Worm (Caenorhabditis elegans) whole organism, young adult: Measurements from ENCODE around the gene egl-1.
A peak's percentile ranks its signal among the peaks of the same experiment; 100 is the strongest.

Experiments
- B0019.2 ChIP-seq: fragments of 200-800 bp; sonication (Bioruptor generic); conservative IDR thresholded peaks from 2 replicates; pipeline ENCODE4 v1.3.6; 2022; ENCODE audit warnings: missing genetic modification reagents, missing genetic modification characterization, missing compliant biosample characterization
- F33H1.4 ChIP-seq: fragments of 200-800 bp; sonication (Bioruptor generic); IDR thresholded peaks from 2 replicates; pipeline ENCODE4 v1.3.6; 2022; ENCODE audit warnings: missing genetic modification reagents, missing genetic modification characterization, missing compliant biosample characterization
- F49E8.2 ChIP-seq: sonication (generic microtip); optimal IDR thresholded peaks from 3 replicates; lab custom pipeline; 2017; ENCODE audit warnings: missing genetic modification characterization, mild to moderate bottlenecking, missing compliant biosample characterization, antibody characterized with exemption, moderate library complexity; ENCODE audit not compliant: insufficient read depth
- T07F8.4 ChIP-seq: sonication (generic microtip); optimal IDR thresholded peaks from 2 replicates; lab custom pipeline; 2016; ENCODE audit warnings: mild to moderate bottlenecking, missing genetic modification characterization, moderate library complexity, missing compliant biosample characterization
- Y95B8A.8 ChIP-seq: fragments of 200-800 bp; sonication (Bioruptor generic); IDR thresholded peaks from 2 replicates; pipeline ENCODE4 v1.3.6; 2022; ENCODE audit warnings: missing genetic modification reagents, missing genetic modification characterization, missing compliant biosample characterization
- atf-7 ChIP-seq: sonication (generic microtip); optimal IDR thresholded peaks from 2 replicates; lab custom pipeline; 2017; ENCODE audit warnings: mild to moderate bottlenecking, missing genetic modification characterization, missing compliant biosample characterization
- athp-1 ChIP-seq: sonication (generic microtip); optimal IDR thresholded peaks from 2 replicates; lab custom pipeline; 2017; ENCODE audit warnings: mild to moderate bottlenecking, missing genetic modification characterization, missing compliant biosample characterization
- attf-3 ChIP-seq: fragments of 200-800 bp; sonication (Bioruptor generic); conservative IDR thresholded peaks from 2 replicates; pipeline ENCODE4 v1.3.6; 2022; ENCODE audit warnings: missing genetic modification reagents, missing genetic modification characterization, missing compliant biosample characterization
- bed-2 ChIP-seq: fragments of 200-800 bp; sonication (Bioruptor generic); IDR thresholded peaks from 2 replicates; pipeline ENCODE4 v1.3.6; 2022; ENCODE audit warnings: missing genetic modification reagents, missing genetic modification characterization, missing compliant biosample characterization
- ceh-40 ChIP-seq: fragments of 200-800 bp; sonication (Bioruptor generic); IDR thresholded peaks from 2 replicates; pipeline ENCODE4 v1.3.6; 2022; ENCODE audit warnings: missing genetic modification characterization, missing compliant biosample characterization
- ceh-79 ChIP-seq: sonication (generic microtip); optimal IDR thresholded peaks from 2 replicates; lab custom pipeline; 2017; ENCODE audit warnings: mild to moderate bottlenecking, missing genetic modification characterization, missing compliant biosample characterization
- ceh-91 ChIP-seq: fragments of 200-800 bp; sonication (Bioruptor generic); IDR thresholded peaks from 2 replicates; pipeline ENCODE4 v1.3.6; 2022; ENCODE audit warnings: missing genetic modification reagents, missing genetic modification characterization, missing compliant biosample characterization
- die-1 ChIP-seq: sonication (generic microtip); optimal IDR thresholded peaks from 2 replicates; lab custom pipeline; 2016; ENCODE audit warnings: missing genotype, mild to moderate bottlenecking, missing genetic modification characterization, missing compliant biosample characterization
- efl-1 ChIP-seq: fragments of 150-350 bp; optimal IDR thresholded peaks from 2 replicates; lab custom pipeline; 2014; ENCODE audit warnings: missing biosample characterization, missing genetic modification reagents, missing genetic modification characterization
- ekl-4 ChIP-seq: fragments of 200-800 bp; sonication (Bioruptor generic); IDR thresholded peaks from 2 replicates; pipeline ENCODE4 v1.3.6; 2022; ENCODE audit warnings: missing genetic modification reagents, missing genetic modification characterization, missing compliant biosample characterization
- fkh-3 ChIP-seq: sonication (generic microtip); optimal IDR thresholded peaks from 2 replicates; lab custom pipeline; 2016; ENCODE audit warnings: mild to moderate bottlenecking, missing genetic modification characterization, missing compliant biosample characterization
- gei-17 ChIP-seq: fragments of 200-800 bp; sonication (Bioruptor generic); optimal IDR thresholded peaks from 2 replicates; lab custom pipeline; 2018; ENCODE audit warnings: mild to moderate bottlenecking, missing genetic modification characterization, missing compliant biosample characterization
- him-1 ChIP-seq: sonication (generic microtip); optimal IDR thresholded peaks from 2 replicates; lab custom pipeline; 2016; ENCODE audit warnings: missing genotype, missing genetic modification reagents, missing genetic modification characterization, missing compliant biosample characterization
- hlh-12 ChIP-seq: sonication (generic microtip); optimal IDR thresholded peaks from 2 replicates; lab custom pipeline; 2016; ENCODE audit warnings: missing genetic modification characterization, missing compliant biosample characterization
- hmg-1.2 ChIP-seq: fragments of 200-800 bp; sonication (Bioruptor generic); IDR thresholded peaks from 2 replicates; pipeline ENCODE4 v1.3.6; 2022; ENCODE audit warnings: missing genetic modification reagents, missing genetic modification characterization, missing compliant biosample characterization
- hrde-1 ChIP-seq: sonication (generic microtip); optimal IDR thresholded peaks from 2 replicates; lab custom pipeline; 2016; ENCODE audit warnings: missing genetic modification characterization, mild to moderate bottlenecking, missing compliant biosample characterization, moderate library complexity, missing genotype, missing genetic modification reagents, borderline replicate concordance
- hsf-1 ChIP-seq: fragments of 200-800 bp; sonication (Bioruptor generic); IDR thresholded peaks from 2 replicates; pipeline ENCODE4 v1.3.6; 2022; ENCODE audit warnings: missing genetic modification reagents, missing genetic modification characterization, missing compliant biosample characterization
- lin-54 ChIP-seq: fragments of 200-800 bp; sonication (Bioruptor generic); optimal IDR thresholded peaks from 2 replicates; lab custom pipeline; 2018; ENCODE audit warnings: mild to moderate bottlenecking, missing genetic modification characterization, missing compliant biosample characterization
- lir-1 ChIP-seq: fragments of 200-800 bp; sonication (Bioruptor generic); conservative IDR thresholded peaks from 2 replicates; pipeline ENCODE4 v1.3.6; 2022; ENCODE audit warnings: missing genetic modification reagents, missing genetic modification characterization, missing compliant biosample characterization
- madf-6 ChIP-seq: fragments of 200-800 bp; sonication (Bioruptor generic); IDR thresholded peaks from 2 replicates; pipeline ENCODE4 v1.3.6; 2022; ENCODE audit warnings: missing genetic modification reagents, missing genetic modification characterization, missing compliant biosample characterization
- madf-8 ChIP-seq: fragments of 200-800 bp; sonication (Bioruptor generic); conservative IDR thresholded peaks from 2 replicates; pipeline ENCODE4 v1.3.6; 2022; ENCODE audit warnings: missing genetic modification reagents, missing genetic modification characterization, missing compliant biosample characterization
- mel-28 ChIP-seq: sonication (generic microtip); optimal IDR thresholded peaks from 2 replicates; lab custom pipeline; 2016; ENCODE audit warnings: borderline replicate concordance, mild to moderate bottlenecking, missing genetic modification characterization, missing compliant biosample characterization
- nfya-2 ChIP-seq: fragments of 200-800 bp; sonication (Bioruptor generic); IDR thresholded peaks from 2 replicates; pipeline ENCODE4 v1.3.6; 2022; ENCODE audit warnings: missing genetic modification reagents, missing genetic modification characterization, missing compliant biosample characterization
- nfyb-1 ChIP-seq: fragments of 200-800 bp; sonication (Bioruptor generic); IDR thresholded peaks from 2 replicates; pipeline ENCODE4 v1.3.6; 2022; ENCODE audit warnings: missing genetic modification reagents, missing genetic modification characterization, missing compliant biosample characterization
- repo-1 ChIP-seq: sonication (generic microtip); optimal IDR thresholded peaks from 2 replicates; lab custom pipeline; 2017; ENCODE audit warnings: mild to moderate bottlenecking, missing genetic modification characterization, missing compliant biosample characterization
- rpc-1 ChIP-seq, 2 experiments: fragments of 150-350 bp in 1 of 2; sonication (generic microtip) in 1 of 2; optimal IDR thresholded peaks; 2 replicates each; lab custom pipeline; 2014 to 2018; ENCODE audit warnings: missing biosample characterization in 1 of 2, missing genetic modification characterization in 1 of 2, missing genetic modification reagents in 1 of 2, missing genotype in 1 of 2
- snpc-4 ChIP-seq, 5 experiments: fragments of 150-350 bp in 1 of 5; sonication (generic microtip) in 4 of 5; optimal IDR thresholded peaks; 2 replicates each; lab custom pipeline; 2014 to 2018; ENCODE audit warnings: missing genetic modification characterization in 5 of 5, missing biosample characterization in 3 of 5, antibody characterized with exemption in 2 of 5, mild to moderate bottlenecking in 2 of 5, missing compliant biosample characterization in 2 of 5, missing genotype in 2 of 5, moderate library complexity in 2 of 5, missing genetic modification reagents in 1 of 5
- tlf-1 ChIP-seq: fragments of 200-800 bp; sonication (Bioruptor generic); optimal IDR thresholded peaks from 2 replicates; lab custom pipeline; 2018; ENCODE audit warnings: mild to moderate bottlenecking, missing genetic modification characterization, missing compliant biosample characterization
- unc-62 ChIP-seq: fragments of 150-350 bp; optimal IDR thresholded peaks from 2 replicates; lab custom pipeline; 2014; ENCODE audit warnings: missing biosample characterization, missing genetic modification reagents, missing genetic modification characterization
- xnd-1 ChIP-seq: sonication (generic microtip); optimal IDR thresholded peaks from 2 replicates; lab custom pipeline; 2016; ENCODE audit warnings: missing genotype, missing genetic modification reagents, missing genetic modification characterization, missing compliant biosample characterization
- zfh-2 ChIP-seq: fragments of 200-800 bp; sonication (Bioruptor generic); conservative IDR thresholded peaks from 2 replicates; pipeline ENCODE4 v1.3.6; 2022; ENCODE audit warnings: missing genetic modification reagents, missing genetic modification characterization, missing compliant biosample characterization
- zim-3 ChIP-seq: sonication (generic microtip); optimal IDR thresholded peaks from 2 replicates; lab custom pipeline; 2017; ENCODE audit warnings: mild to moderate bottlenecking, missing genetic modification characterization, moderate library complexity, missing compliant biosample characterization
- ztf-6 ChIP-seq: fragments of 200-800 bp; sonication (Bioruptor generic); IDR thresholded peaks from 2 replicates; pipeline ENCODE4 v1.3.6; 2022; ENCODE audit warnings: missing genetic modification reagents, missing genetic modification characterization, missing compliant biosample characterization

egl-1 gene

DNA sequence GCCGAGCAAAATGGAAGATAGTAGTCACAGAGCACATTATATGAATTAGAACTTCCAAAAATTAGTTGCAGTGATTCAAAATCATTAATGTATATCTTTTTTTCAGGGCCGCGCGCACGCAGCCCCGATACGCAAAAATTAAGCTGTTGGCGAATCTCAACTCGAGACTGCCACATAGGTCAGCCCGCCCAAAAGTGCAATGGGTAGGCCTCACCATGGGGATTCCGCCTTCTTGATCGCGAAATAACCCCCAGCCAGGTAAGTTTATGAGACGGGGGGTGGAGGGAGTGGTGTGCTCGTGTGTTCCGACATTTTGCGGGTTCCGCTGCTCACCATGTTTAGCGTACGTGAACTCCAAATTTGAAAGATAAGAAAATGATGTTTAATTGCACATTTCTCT lies 30.9 kb upstream of the egl-1 start, which contains the start of gene F08H9.3 (continued):
- 0 out of 2 replicates have a peak, but pooled peaks have one; percentile 18 for TF ChIP-seq ceh-91 (GFP tag; lab: Robert Waterston, UW)
- peak; percentile 95 for TF ChIP-seq hmg-1.2 (GFP tag; lab: Robert Waterston, UW)
- peak; percentile 75; the same call in 1 of the 2 replicates for TF ChIP-seq ekl-4 (GFP tag; lab: Robert Waterston, UW)
- TF ChIP-seq, all 124 proteins: peak for 39; not testable (repeated sequence) for 85

ce11 chrV:14462653-14463052 lies 30.5 kb upstream of the egl-1 start:
- TF ChIP-seq rpc-1 (optimal IDR thresholded peaks at IDR 0.05; lab: Kevin White, UChicago) (no peak), rpc-1 (tag; optimal IDR thresholded peaks at IDR 0.05; lab: Kevin White, UChicago) (no peak), B0019.2 (GFP tag; lab: Robert Waterston, UW) (no peak), bed-2 (GFP tag; lab: Robert Waterston, UW) (no peak), atf-7 (tag; lab: Kevin White, UChicago) (no peak), Y95B8A.8 (GFP tag; lab: Robert Waterston, UW) (no peak), T07F8.4 (tag; lab: Kevin White, UChicago) (no peak), ceh-40 (GFP tag; lab: Robert Waterston, UW) (no peak), hsf-1 (GFP tag; lab: Robert Waterston, UW) (no peak), nfya-2 (no peak), madf-8 (GFP tag; lab: Robert Waterston, UW) (no peak), attf-3 (no peak), F49E8.2 (no peak), hlh-12 (no peak), gei-17 (GFP tag; lab: Kevin White, UChicago) (no peak), ceh-79 (tag; lab: Kevin White, UChicago) (no peak), mel-28 (tag; lab: Kevin White, UChicago) (no peak), die-1 (tag; lab: Kevin White, UChicago) (no peak), athp-1 (no peak)
- TF ChIP-seq, all 124 proteins: peak for 0

- TF ChIP-seq nfyb-1 (0 out of 2 replicates have a peak, but pooled peaks have one; percentile 15), zfh-2 (GFP tag; lab: Robert Waterston, UW) (peak; percentile 76), ztf-6 (GFP tag; lab: Robert Waterston, UW) (no peak)
Measured at ce11 chrV:14460615-14461102, 28.5 kb upstream of the egl-1 start, which contains the start of gene F08H9.2. TSS of gene F08H9.2 (plus strand) at chrV:14460665.

DNA sequence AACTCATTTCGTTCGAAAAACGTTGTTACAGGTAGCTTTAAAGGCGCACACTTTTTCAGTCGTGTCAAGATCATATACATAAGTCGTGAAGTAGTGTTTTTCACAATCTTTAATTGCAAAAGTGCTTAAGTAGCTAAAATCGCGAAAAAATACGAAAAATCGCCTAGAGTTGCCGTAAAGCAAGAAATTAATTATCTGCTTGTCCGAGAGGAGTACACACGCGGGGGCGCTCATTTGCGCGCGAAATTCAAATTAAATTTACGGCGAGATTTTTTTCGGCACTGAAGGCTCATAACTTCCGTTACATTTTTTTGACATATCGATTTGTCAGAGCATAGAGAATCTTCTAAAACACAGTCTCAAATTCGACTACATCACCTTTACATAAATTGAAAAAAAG lies 28.0 kb upstream of the egl-1 start:
- no peak for TF ChIP-seq tlf-1 (GFP tag; lab: Kevin White, UChicago)
- TF ChIP-seq him-1 (tag; lab: Kevin White, UChicago), result peak; percentile 17
- TF ChIP-seq lin-54, result peak; percentile 9
- TF ChIP-seq fkh-3, result no peak
- TF ChIP-seq F49E8.2, result no peak
- no peak for TF ChIP-seq efl-1 (GFP tag; lab: Kevin White, UChicago)
- no peak for TF ChIP-seq repo-1 (tag; lab: Kevin White, UChicago)
- TF ChIP-seq F33H1.4 (GFP tag; lab: Robert Waterston, UW), result 0 out of 2 replicates have a peak, but pooled peaks have one; percentile 11
- TF ChIP-seq hrde-1 (tag; lab: Kevin White, UChicago), result peak; percentile 66
- no peak for TF ChIP-seq lir-1 (GFP tag; lab: Robert Waterston, UW)
- TF ChIP-seq madf-6, result 0 out of 2 replicates have a peak, but pooled peaks have one; percentile 28
- no peak for TF ChIP-seq snpc-4 (GFP tag; optimal IDR thresholded peaks at IDR 0.05; lab: Kevin White, UChicago)
- TF ChIP-seq snpc-4 (tag; optimal IDR thresholded peaks at IDR 0.05; lab: Kevin White, UChicago), result peak in 1 of 4 experiments; percentile 13
- peak; percentile 5 for TF ChIP-seq xnd-1 (tag; lab: Kevin White, UChicago)
- no peak for TF ChIP-seq unc-62 (GFP tag; lab: Kevin White, UChicago)
- TF ChIP-seq zim-3 (tag; lab: Kevin White, UChicago), result no peak
